Worm (Caenorhabditis elegans) whole organism, L2 larva: ENCODE data around the gene abu-7.

Experiments
- C34F6.9 ChIP-seq: fragments of 150-350 bp; optimal IDR thresholded peaks from 2 replicates; lab custom pipeline; 2014; ENCODE audit warnings: missing biosample characterization, missing genetic modification characterization
- F13H6.1 ChIP-seq: sonication (generic microtip); optimal IDR thresholded peaks from 2 replicates; lab custom pipeline; 2016; ENCODE audit warnings: missing genetic modification characterization, missing compliant biosample characterization
- R02D3.7 ChIP-seq: fragments of 150-350 bp; optimal IDR thresholded peaks from 2 replicates; lab custom pipeline; 2014; ENCODE audit warnings: missing biosample characterization, missing genetic modification characterization
- alr-1 ChIP-seq: fragments of 150-350 bp; optimal IDR thresholded peaks from 2 replicates; lab custom pipeline; 2014; ENCODE audit warnings: missing biosample characterization, missing genetic modification characterization
- aly-2 ChIP-seq: fragments of 150-350 bp; optimal IDR thresholded peaks from 2 replicates; lab custom pipeline; 2014; ENCODE audit warnings: missing biosample characterization, missing genetic modification characterization
- blmp-1 ChIP-seq: sonication (generic microtip); optimal IDR thresholded peaks from 2 replicates; lab custom pipeline; 2017; ENCODE audit warnings: missing genetic modification characterization, mild to moderate bottlenecking, missing compliant biosample characterization, antibody characterized with exemption, moderate library complexity; ENCODE audit not compliant: insufficient read depth
- ceh-82 ChIP-seq: fragments of 150-350 bp; optimal IDR thresholded peaks from 2 replicates; lab custom pipeline; 2014; ENCODE audit warnings: missing biosample characterization, missing genetic modification characterization
- dmd-4 ChIP-seq: sonication (generic microtip); optimal IDR thresholded peaks from 2 replicates; lab custom pipeline; 2017; ENCODE audit warnings: missing biosample characterization, missing genetic modification characterization
- egl-27 ChIP-seq: sonication (generic microtip); optimal IDR thresholded peaks from 3 replicates; lab custom pipeline; 2017; ENCODE audit warnings: missing biosample characterization, missing genetic modification reagents, missing genetic modification characterization
- elt-1 ChIP-seq: fragments of 150-350 bp; optimal IDR thresholded peaks from 2 replicates; lab custom pipeline; 2014; ENCODE audit warnings: missing biosample characterization, missing genetic modification characterization
- fos-1 ChIP-seq: fragments of 150-350 bp; optimal IDR thresholded peaks from 2 replicates; lab custom pipeline; 2014; ENCODE audit warnings: missing biosample characterization, missing genetic modification characterization
- gmeb-1 ChIP-seq: fragments of 150-350 bp; optimal IDR thresholded peaks from 2 replicates; lab custom pipeline; 2014; ENCODE audit warnings: missing biosample characterization, missing genetic modification characterization
- lin-11 ChIP-seq: fragments of 150-350 bp; sonication (generic microtip); optimal IDR thresholded peaks from 2 replicates; lab custom pipeline; 2014; ENCODE audit warnings: missing biosample characterization, missing genetic modification characterization, inconsistent platforms, mixed read lengths
- lin-13 ChIP-seq: fragments of 150-350 bp; optimal IDR thresholded peaks from 2 replicates; lab custom pipeline; 2014; ENCODE audit warnings: missing biosample characterization, missing genetic modification reagents, missing genetic modification characterization
- lin-39 ChIP-seq: fragments of 150-350 bp; optimal IDR thresholded peaks from 2 replicates; lab custom pipeline; 2014; ENCODE audit warnings: missing biosample characterization, missing genetic modification reagents, missing genetic modification characterization
- lsy-2 ChIP-seq, 2 experiments: fragments of 150-350 bp in 1 of 2; sonication (generic microtip) in 1 of 2; optimal IDR thresholded peaks; 2 replicates each; lab custom pipeline; 2014 to 2017; ENCODE audit warnings: missing biosample characterization in 2 of 2, missing genetic modification characterization in 2 of 2
- mab-5 ChIP-seq: fragments of 150-350 bp; optimal IDR thresholded peaks from 2 replicates; lab custom pipeline; 2014; ENCODE audit warnings: missing biosample characterization, missing genetic modification characterization
- mbf-1 ChIP-seq: sonication (generic microtip); optimal IDR thresholded peaks from 2 replicates; lab custom pipeline; 2017; ENCODE audit warnings: missing biosample characterization, missing genetic modification characterization
- mdl-1 ChIP-seq, 2 experiments: fragments of 150-350 bp in 1 of 2; sonication (generic microtip) in 1 of 2; optimal IDR thresholded peaks; 2 replicates each; lab custom pipeline; 2017; ENCODE audit warnings: missing biosample characterization in 2 of 2, missing genetic modification characterization in 2 of 2
- nhr-10 ChIP-seq: sonication (generic microtip); optimal IDR thresholded peaks from 2 replicates; lab custom pipeline; 2017; ENCODE audit warnings: missing biosample characterization, missing genetic modification characterization
- nhr-11 ChIP-seq: fragments of 150-350 bp; optimal IDR thresholded peaks from 2 replicates; lab custom pipeline; 2014; ENCODE audit warnings: missing biosample characterization, missing genetic modification characterization
- nhr-129 ChIP-seq: fragments of 150-350 bp; optimal IDR thresholded peaks from 2 replicates; lab custom pipeline; 2014; ENCODE audit warnings: missing biosample characterization, missing genetic modification characterization
- nhr-23 ChIP-seq: fragments of 150-350 bp; optimal IDR thresholded peaks from 2 replicates; lab custom pipeline; 2014; ENCODE audit warnings: missing biosample characterization, missing genetic modification reagents, missing genetic modification characterization
- nhr-237 ChIP-seq: fragments of 150-350 bp; optimal IDR thresholded peaks from 2 replicates; lab custom pipeline; 2014; ENCODE audit warnings: missing biosample characterization, missing genetic modification characterization
- nhr-6 ChIP-seq: fragments of 150-350 bp; optimal IDR thresholded peaks from 2 replicates; lab custom pipeline; 2014; ENCODE audit warnings: missing biosample characterization, missing genetic modification characterization
- nhr-77 ChIP-seq: fragments of 150-350 bp; optimal IDR thresholded peaks from 2 replicates; lab custom pipeline; 2014; ENCODE audit warnings: missing biosample characterization, missing genetic modification characterization
- sem-4 ChIP-seq: fragments of 150-350 bp; optimal IDR thresholded peaks from 2 replicates; lab custom pipeline; 2014; ENCODE audit warnings: missing biosample characterization, missing genetic modification reagents, missing genetic modification characterization
- skn-1 ChIP-seq: sonication (generic microtip); optimal IDR thresholded peaks from 2 replicates; lab custom pipeline; 2017; ENCODE audit warnings: missing biosample characterization, missing genetic modification characterization
- sma-9 ChIP-seq, 2 experiments: fragments of 150-350 bp in 1 of 2; sonication (generic microtip) in 1 of 2; optimal IDR thresholded peaks; 2 replicates each; lab custom pipeline; 2014 to 2016; ENCODE audit warnings: missing genetic modification characterization in 2 of 2, mild to moderate bottlenecking in 1 of 2, missing biosample characterization in 1 of 2, missing compliant biosample characterization in 1 of 2, missing genetic modification reagents in 1 of 2, moderate library complexity in 1 of 2
- snpc-4 ChIP-seq: fragments of 150-350 bp; optimal IDR thresholded peaks from 2 replicates; lab custom pipeline; 2014; ENCODE audit warnings: missing biosample characterization, missing genetic modification characterization
- unc-62 ChIP-seq: fragments of 150-350 bp; optimal IDR thresholded peaks from 2 replicates; lab custom pipeline; 2014; ENCODE audit warnings: missing biosample characterization, missing genetic modification reagents, missing genetic modification characterization
- ztf-1 ChIP-seq: fragments of 200-800 bp; sonication (Bioruptor generic); conservative IDR thresholded peaks from 2 replicates; pipeline ENCODE4 v1.3.6; 2022; ENCODE audit warnings: missing genetic modification characterization, missing compliant biosample characterization
- ztf-11 ChIP-seq: sonication (generic microtip); optimal IDR thresholded peaks from 2 replicates; lab custom pipeline; 2017; ENCODE audit warnings: missing biosample characterization, missing genetic modification characterization
- ztf-4 ChIP-seq: fragments of 150-350 bp; optimal IDR thresholded peaks from 2 replicates; lab custom pipeline; 2014; ENCODE audit warnings: missing biosample characterization, missing genetic modification characterization

The abu-7 gene

ce11 chrV:5144541-5144940, 20.0 kb downstream of the abu-7 start, which contains the start of gene F14F9.2:
TSS of gene F14F9.2 (plus strand) at chrV:5144841.
- TF ChIP-seq nhr-237 (no peak), elt-1 (no peak), nhr-10 (no peak), ztf-11 (tag; lab: Kevin White, UChicago) (no peak), gmeb-1 (tag; lab: Kevin White, UChicago) (no peak), nhr-23 (tag; lab: Kevin White, UChicago) (no peak), fos-1 (no peak)
- TF ChIP-seq, all 48 proteins: peak for 0

- TF ChIP-seq alr-1 (tag; lab: Kevin White, UChicago) (no peak), mbf-1 (tag; lab: Kevin White, UChicago) (no peak), blmp-1 (tag; lab: Kevin White, UChicago) (no peak), snpc-4 (tag; lab: Kevin White, UChicago) (no peak), nhr-129 (tag; lab: Kevin White, UChicago) (no peak), ztf-4 (tag; lab: Kevin White, UChicago) (no peak), nhr-10 (no peak), F13H6.1 (tag; lab: Kevin White, UChicago) (no peak), nhr-23 (tag; lab: Kevin White, UChicago) (no peak), lin-39 (tag; lab: Kevin White, UChicago) (no peak), lsy-2 (tag; optimal IDR thresholded peaks at IDR 0.05; lab: Kevin White, UChicago) (no peak), skn-1 (tag; lab: Kevin White, UChicago) (no peak), lin-11 (tag; lab: Kevin White, UChicago) (no peak), sma-9 (GFP tag; optimal IDR thresholded peaks at IDR 0.05; lab: Kevin White, UChicago) (no peak), sma-9 (tag; optimal IDR thresholded peaks at IDR 0.05; lab: Kevin White, UChicago) (no peak), aly-2 (no peak), ztf-1 (GFP tag; lab: Robert Waterston, UW) (no peak), fos-1 (no peak), ceh-82 (tag; lab: Kevin White, UChicago) (no peak), nhr-11 (tag; lab: Kevin White, UChicago) (no peak), nhr-77 (no peak)
Observed at ce11 chrV:5143785-5144184, 20.8 kb downstream of the abu-7 start, which contains the start of gene srh-129. TSS of gene srh-129 (minus strand) at chrV:5143885.

ce11 chrV:5137919-5138318, 26.7 kb downstream of the abu-7 start, which contains the start of gene F14F9.3:
TSS of gene F14F9.3 (plus strand) at chrV:5138219.
- no peak for TF ChIP-seq sem-4 (tag; lab: Kevin White, UChicago)
- no peak for TF ChIP-seq mdl-1 (tag; optimal IDR thresholded peaks at IDR 0.05; lab: Kevin White, UChicago)
- no peak for TF ChIP-seq aly-2

ce11 chrV:5132441-5132840, 32.1 kb downstream of the abu-7 start, which contains the start of gene F14F9.4:
TSS of gene F14F9.4 (plus strand) at chrV:5132741.
- TF ChIP-seq R02D3.7 = no peak
- no peak for TF ChIP-seq skn-1 (tag; lab: Kevin White, UChicago)
- no peak for TF ChIP-seq alr-1 (tag; lab: Kevin White, UChicago)
- no peak for TF ChIP-seq C34F6.9 (tag; lab: Kevin White, UChicago)
- TF ChIP-seq snpc-4 (tag; lab: Kevin White, UChicago) = no peak
- no peak for TF ChIP-seq nhr-6 (tag; lab: Kevin White, UChicago)
- no peak for TF ChIP-seq gmeb-1 (tag; lab: Kevin White, UChicago)
- TF ChIP-seq egl-27 (tag; lab: Kevin White, UChicago) = no peak
- TF ChIP-seq lin-13 (GFP tag; lab: Kevin White, UChicago) = no peak
- TF ChIP-seq unc-62 (GFP tag; lab: Kevin White, UChicago) = no peak
- TF ChIP-seq lin-11 (tag; lab: Kevin White, UChicago) = no peak
- no peak for TF ChIP-seq nhr-11 (tag; lab: Kevin White, UChicago)
- no peak for TF ChIP-seq sma-9 (GFP tag; optimal IDR thresholded peaks at IDR 0.05; lab: Kevin White, UChicago)
- TF ChIP-seq sma-9 (tag; optimal IDR thresholded peaks at IDR 0.05; lab: Kevin White, UChicago) = no peak
- TF ChIP-seq nhr-23 (tag; lab: Kevin White, UChicago) = no peak
- TF ChIP-seq dmd-4 = no peak
- TF ChIP-seq blmp-1 (tag; lab: Kevin White, UChicago) = no peak
- TF ChIP-seq aly-2 = no peak
- no peak for TF ChIP-seq F13H6.1 (tag; lab: Kevin White, UChicago)
- no peak for TF ChIP-seq mab-5 (tag; lab: Kevin White, UChicago)
- no peak for TF ChIP-seq ztf-1 (GFP tag; lab: Robert Waterston, UW)
